Worm (Caenorhabditis elegans) whole organism, L1 larva: Measurements from ENCODE around the gene npr-22.

Source experiments
- C04F5.9 ChIP-seq: sonication (generic microtip); optimal IDR thresholded peaks from 2 replicates; lab custom pipeline; 2016; ENCODE audit warnings: missing genetic modification characterization, missing compliant biosample characterization
- F16B12.6 ChIP-seq: fragments of 150-350 bp; optimal IDR thresholded peaks from 2 replicates; lab custom pipeline; 2014; ENCODE audit warnings: missing biosample characterization, missing genetic modification characterization
- Y116A8C.19 ChIP-seq: sonication (generic microtip); optimal IDR thresholded peaks from 2 replicates; lab custom pipeline; 2016; ENCODE audit warnings: missing compliant biosample characterization, missing genetic modification characterization, borderline replicate concordance
- alr-1 ChIP-seq: fragments of 200-800 bp; sonication (Bioruptor generic); optimal IDR thresholded peaks from 2 replicates; lab custom pipeline; 2018; ENCODE audit warnings: borderline replicate concordance, mild to moderate bottlenecking, missing genetic modification characterization, missing compliant biosample characterization
- ceh-63 ChIP-seq: fragments of 200-800 bp; sonication (Bioruptor generic); optimal IDR thresholded peaks from 2 replicates; lab custom pipeline; 2018; ENCODE audit warnings: mild to moderate bottlenecking, missing genetic modification characterization, missing compliant biosample characterization
- ceh-8 ChIP-seq: fragments of 200-800 bp; sonication (Bioruptor generic); optimal IDR thresholded peaks from 2 replicates; lab custom pipeline; 2018; ENCODE audit warnings: mild to moderate bottlenecking, missing genetic modification characterization, moderate library complexity, missing compliant biosample characterization
- ceh-88 ChIP-seq: fragments of 200-800 bp; sonication (Bioruptor generic); IDR thresholded peaks from 2 replicates; pipeline ENCODE4 v1.3.6; 2022; ENCODE audit warnings: missing genetic modification characterization, missing compliant biosample characterization
- dpl-1 ChIP-seq, 3 experiments: fragments of 150-350 bp in 2 of 3; sonication (generic microtip) in 1 of 3; optimal IDR thresholded peaks; 2 replicates each; lab custom pipeline; 2014 to 2017; ENCODE audit warnings: missing biosample characterization in 3 of 3, missing genetic modification characterization in 3 of 3, missing genetic modification reagents in 3 of 3
- efl-3 ChIP-seq: fragments of 200-800 bp; sonication (Bioruptor generic); optimal IDR thresholded peaks from 2 replicates; lab custom pipeline; 2018; ENCODE audit warnings: mild to moderate bottlenecking, missing genetic modification characterization, missing compliant biosample characterization
- elt-2 ChIP-seq: sonication (generic microtip); optimal IDR thresholded peaks from 2 replicates; lab custom pipeline; 2016; ENCODE audit warnings: missing genetic modification characterization, mild to moderate bottlenecking, inconsistent platforms, missing compliant biosample characterization, missing genetic modification reagents
- ets-5 ChIP-seq: fragments of 200-800 bp; sonication (Bioruptor generic); IDR thresholded peaks from 2 replicates; pipeline ENCODE4 v1.3.6; 2022; ENCODE audit warnings: missing genetic modification characterization, missing compliant biosample characterization
- fkh-10 ChIP-seq: sonication (generic microtip); optimal IDR thresholded peaks from 2 replicates; lab custom pipeline; 2017; ENCODE audit warnings: missing biosample characterization, missing genetic modification reagents, missing genetic modification characterization
- fkh-4 ChIP-seq: sonication (generic microtip); optimal IDR thresholded peaks from 2 replicates; lab custom pipeline; 2016; ENCODE audit warnings: missing compliant biosample characterization, missing genetic modification characterization, borderline replicate concordance
- fkh-8 ChIP-seq: sonication (generic microtip); optimal IDR thresholded peaks from 2 replicates; lab custom pipeline; 2016; ENCODE audit warnings: mild to moderate bottlenecking, missing genetic modification characterization, missing compliant biosample characterization
- fos-1 ChIP-seq: fragments of 150-350 bp; optimal IDR thresholded peaks from 2 replicates; lab custom pipeline; 2014; ENCODE audit warnings: missing biosample characterization, missing genetic modification characterization
- hlh-4 ChIP-seq: sonication (generic microtip); optimal IDR thresholded peaks from 2 replicates; lab custom pipeline; 2016; ENCODE audit warnings: mild to moderate bottlenecking, missing genetic modification characterization, missing compliant biosample characterization
- hpl-2 ChIP-seq: fragments of 150-350 bp; optimal IDR thresholded peaks from 2 replicates; lab custom pipeline; 2014; ENCODE audit warnings: missing biosample characterization, missing genetic modification reagents, missing genetic modification characterization
- irx-1 ChIP-seq: sonication (generic microtip); optimal IDR thresholded peaks from 2 replicates; lab custom pipeline; 2016; ENCODE audit warnings: missing genetic modification characterization, missing compliant biosample characterization
- isw-1 ChIP-seq: fragments of 200-800 bp; sonication (Bioruptor generic); IDR thresholded peaks from 2 replicates; pipeline ENCODE4 v1.3.6; 2022; ENCODE audit warnings: missing genetic modification characterization, missing compliant biosample characterization
- jun-1 ChIP-seq: fragments of 150-350 bp; optimal IDR thresholded peaks from 2 replicates; lab custom pipeline; 2014; ENCODE audit warnings: missing biosample characterization, missing genetic modification reagents, missing genetic modification characterization
- lin-14 ChIP-seq: fragments of 200-800 bp; sonication (Bioruptor generic); optimal IDR thresholded peaks from 2 replicates; lab custom pipeline; 2018; ENCODE audit warnings: mild to moderate bottlenecking, missing genetic modification characterization, moderate library complexity, missing compliant biosample characterization
- lin-35 ChIP-seq, 2 experiments: fragments of 150-350 bp; optimal IDR thresholded peaks; 2 replicates each; lab custom pipeline; 2014; ENCODE audit warnings: missing biosample characterization in 2 of 2, missing genetic modification characterization in 2 of 2, missing genetic modification reagents in 2 of 2
- lin-39 ChIP-seq: fragments of 150-350 bp; optimal IDR thresholded peaks from 2 replicates; lab custom pipeline; 2014; ENCODE audit warnings: missing biosample characterization, missing genetic modification reagents, missing genetic modification characterization
- lsy-2 ChIP-seq, 2 experiments: fragments of 150-350 bp; optimal IDR thresholded peaks; 2 replicates each; lab custom pipeline; 2014; ENCODE audit warnings: missing biosample characterization in 2 of 2, missing genetic modification characterization in 2 of 2
- mab-9 ChIP-seq: fragments of 200-800 bp; sonication (Bioruptor generic); IDR thresholded peaks from 2 replicates; pipeline ENCODE4 v1.3.6; 2022; ENCODE audit warnings: missing genetic modification reagents, missing genetic modification characterization, missing compliant biosample characterization
- mdl-1 ChIP-seq, 2 experiments: fragments of 150-350 bp; optimal IDR thresholded peaks; 2 replicates each; lab custom pipeline; 2014 to 2017; ENCODE audit warnings: missing biosample characterization in 2 of 2, missing genetic modification characterization in 2 of 2, inconsistent platforms in 1 of 2
- mef-2 ChIP-seq: fragments of 150-350 bp; optimal IDR thresholded peaks from 2 replicates; lab custom pipeline; 2014; ENCODE audit warnings: missing biosample characterization, missing genetic modification characterization
- mep-1 ChIP-seq: fragments of 150-350 bp; optimal IDR thresholded peaks from 2 replicates; lab custom pipeline; 2014; ENCODE audit warnings: missing biosample characterization, missing genetic modification characterization
- nhr-11 ChIP-seq: fragments of 150-350 bp; optimal IDR thresholded peaks from 2 replicates; lab custom pipeline; 2014; ENCODE audit warnings: missing biosample characterization, missing genetic modification characterization
- nhr-12 ChIP-seq: sonication (generic microtip); optimal IDR thresholded peaks from 2 replicates; lab custom pipeline; 2017; ENCODE audit warnings: missing biosample characterization, missing genetic modification characterization
- nhr-20 ChIP-seq: sonication (generic microtip); optimal IDR thresholded peaks from 2 replicates; lab custom pipeline; 2016; ENCODE audit warnings: mild to moderate bottlenecking, missing genetic modification characterization, missing compliant biosample characterization
- nhr-47 ChIP-seq: sonication (generic microtip); optimal IDR thresholded peaks from 2 replicates; lab custom pipeline; 2016; ENCODE audit warnings: mild to moderate bottlenecking, missing genetic modification characterization, moderate library complexity, missing compliant biosample characterization
- nhr-77 ChIP-seq: fragments of 150-350 bp; optimal IDR thresholded peaks from 2 replicates; lab custom pipeline; 2014; ENCODE audit warnings: missing biosample characterization, missing genetic modification characterization
- nhr-85 ChIP-seq: sonication (generic microtip); peaks from one replicate; lab custom pipeline; 2016; ENCODE audit warnings: missing genetic modification characterization, inconsistent platforms, missing compliant biosample characterization
- pqm-1 ChIP-seq: sonication (generic microtip); optimal IDR thresholded peaks from 3 replicates; lab custom pipeline; 2017; ENCODE audit warnings: missing biosample characterization, missing genetic modification characterization
- rnt-1 ChIP-seq: sonication (generic microtip); optimal IDR thresholded peaks from 2 replicates; lab custom pipeline; 2016; ENCODE audit warnings: mild to moderate bottlenecking, missing genetic modification characterization, moderate library complexity, missing compliant biosample characterization
- skn-1 ChIP-seq: fragments of 150-350 bp; optimal IDR thresholded peaks from 2 replicates; lab custom pipeline; 2014; ENCODE audit warnings: missing biosample characterization, missing genetic modification characterization
- snpc-4 ChIP-seq: fragments of 150-350 bp; optimal IDR thresholded peaks from 2 replicates; lab custom pipeline; 2014; ENCODE audit warnings: missing biosample characterization, missing genetic modification characterization
- snu-23 ChIP-seq: sonication (generic microtip); optimal IDR thresholded peaks from 2 replicates; lab custom pipeline; 2016; ENCODE audit warnings: missing genetic modification characterization, missing compliant biosample characterization
- sptf-1 ChIP-seq: fragments of 150-350 bp; optimal IDR thresholded peaks from 2 replicates; lab custom pipeline; 2014; ENCODE audit warnings: missing biosample characterization, missing genetic modification characterization
- tbx-2 ChIP-seq: sonication (generic microtip); optimal IDR thresholded peaks from 2 replicates; lab custom pipeline; 2016; ENCODE audit warnings: missing genetic modification characterization, missing compliant biosample characterization
- unc-130 ChIP-seq: fragments of 150-350 bp; optimal IDR thresholded peaks from 2 replicates; lab custom pipeline; 2017; ENCODE audit warnings: missing biosample characterization, missing genetic modification characterization, inconsistent platforms
- unc-30 ChIP-seq: sonication (generic microtip); optimal IDR thresholded peaks from 2 replicates; lab custom pipeline; 2017; ENCODE audit warnings: missing biosample characterization, missing genetic modification characterization
- unc-62 ChIP-seq: fragments of 150-350 bp; optimal IDR thresholded peaks from 2 replicates; lab custom pipeline; 2014; ENCODE audit warnings: missing biosample characterization, missing genetic modification reagents, missing genetic modification characterization
- unc-86 ChIP-seq: sonication (generic microtip); optimal IDR thresholded peaks from 2 replicates; lab custom pipeline; 2016; ENCODE audit warnings: missing genetic modification characterization, missing compliant biosample characterization
- unc-98 ChIP-seq: fragments of 200-800 bp; sonication (Bioruptor generic); IDR thresholded peaks from 2 replicates; pipeline ENCODE4 v1.3.6; 2022; ENCODE audit warnings: missing genetic modification characterization, missing compliant biosample characterization
- zag-1 ChIP-seq: fragments of 150-350 bp; optimal IDR thresholded peaks from 2 replicates; lab custom pipeline; 2014; ENCODE audit warnings: missing biosample characterization, missing genetic modification characterization
- ztf-11 ChIP-seq, 2 experiments: sonication (generic microtip); optimal IDR thresholded peaks; 2 replicates each; lab custom pipeline; 2016 to 2017; ENCODE audit warnings: missing genetic modification characterization in 2 of 2, missing biosample characterization in 1 of 2, missing compliant biosample characterization in 1 of 2

The npr-22 gene

ce11 chrIV:8511056-8511455, 48.2 kb upstream of the npr-22 start, which contains the start of gene mes-6 (continued):
- TF ChIP-seq F16B12.6 (tag; lab: Kevin White, UChicago) = no peak
- peak; percentile 33 for TF ChIP-seq skn-1 (tag; lab: Kevin White, UChicago)
- TF ChIP-seq nhr-85 = peak; percentile 43
- peak; percentile 42 for TF ChIP-seq unc-130 (tag; lab: Kevin White, UChicago)
- TF ChIP-seq unc-98 (GFP tag; lab: Robert Waterston, UW) = no peak
- peak; percentile 45 for TF ChIP-seq nhr-47 (tag; lab: Kevin White, UChicago)
- peak; percentile 17 for TF ChIP-seq jun-1
- no peak for TF ChIP-seq ceh-88 (GFP tag; lab: Robert Waterston, UW)
- TF ChIP-seq lin-35 (GFP tag; optimal IDR thresholded peaks at IDR 0.05; lab: Kevin White, UChicago) = peak; percentile 87 to 91
- TF ChIP-seq mep-1 (tag; lab: Kevin White, UChicago) = peak; percentile 51
- TF ChIP-seq rnt-1 (tag; lab: Kevin White, UChicago) = peak; percentile 59
- no peak for TF ChIP-seq sptf-1
- no peak for TF ChIP-seq fkh-8
- TF ChIP-seq fkh-10 (GFP tag; lab: Kevin White, UChicago) = peak; percentile 19
- TF ChIP-seq efl-3 (GFP tag; lab: Kevin White, UChicago) = no peak
- peak; percentile 42 for TF ChIP-seq lin-14 (GFP tag; lab: Kevin White, UChicago)
- no peak for TF ChIP-seq fos-1
- no peak for TF ChIP-seq zag-1 (tag; lab: Kevin White, UChicago)
- no peak for TF ChIP-seq C04F5.9
- peak; percentile 11 for TF ChIP-seq irx-1 (tag; lab: Kevin White, UChicago)
- TF ChIP-seq unc-62 (GFP tag; lab: Kevin White, UChicago) = no peak
- TF ChIP-seq lsy-2 (tag; optimal IDR thresholded peaks at IDR 0.05; lab: Kevin White, UChicago) = peak; percentile 68 to 77
- no peak for TF ChIP-seq Y116A8C.19
- TF ChIP-seq lin-39 (tag; lab: Kevin White, UChicago) = no peak
- TF ChIP-seq mdl-1 (tag; optimal IDR thresholded peaks at IDR 0.05; lab: Kevin White, UChicago) = peak in 1 of 2 experiments; percentile 19
- TF ChIP-seq alr-1 (tag; lab: Kevin White, UChicago) = no peak
- no peak for TF ChIP-seq elt-2
- TF ChIP-seq nhr-12 (tag; lab: Kevin White, UChicago) = no peak
- TF ChIP-seq unc-30 (tag; lab: Kevin White, UChicago) = no peak
- no peak for TF ChIP-seq mef-2 (tag; lab: Kevin White, UChicago)
- TF ChIP-seq ceh-63 (GFP tag; lab: Kevin White, UChicago) = no peak
- no peak for TF ChIP-seq hpl-2 (GFP tag; lab: Kevin White, UChicago)
- TF ChIP-seq ets-5 (GFP tag; lab: Robert Waterston, UW) = no peak
- TF ChIP-seq nhr-77 (tag; lab: Kevin White, UChicago) = no peak
- peak; percentile 29 for TF ChIP-seq nhr-20 (tag; lab: Kevin White, UChicago)
- peak; percentile 58 for TF ChIP-seq snu-23 (GFP tag; lab: Kevin White, UChicago)
- TF ChIP-seq nhr-11 (tag; lab: Kevin White, UChicago) = no peak
- TF ChIP-seq hlh-4 (tag; lab: Kevin White, UChicago) = no peak
- no peak for TF ChIP-seq ztf-11 (tag; optimal IDR thresholded peaks at IDR 0.05; lab: Kevin White, UChicago)
- no peak for TF ChIP-seq ceh-8 (GFP tag; lab: Kevin White, UChicago)
- no peak for TF ChIP-seq mab-9 (GFP tag; lab: Robert Waterston, UW)
- TF ChIP-seq snpc-4 (tag; lab: Kevin White, UChicago) = no peak
- peak; percentile 27; the same call in 1 of the 2 replicates for TF ChIP-seq isw-1 (GFP tag; lab: Robert Waterston, UW)
- no peak for TF ChIP-seq fkh-4 (tag; lab: Kevin White, UChicago)
- peak; percentile 27 for TF ChIP-seq tbx-2 (tag; lab: Kevin White, UChicago)
- no peak for TF ChIP-seq unc-86
- no peak for TF ChIP-seq pqm-1 (tag; lab: Kevin White, UChicago)
- peak; percentile 84 to 90 (median 87) for TF ChIP-seq dpl-1 (GFP tag; optimal IDR thresholded peaks at IDR 0.05; lab: Kevin White, UChicago)
